Worm (Caenorhabditis elegans): ENCODE measurements around the gene nep-13.
"Not testable (repeated sequence)": the region's sequence is repeated elsewhere in the genome, so short reads cannot be mapped to it uniquely, and the experiment has no call there.

nep-13 gene

ce11 chrII:3278634-3279033 lies 3.8 kb upstream of the nep-13 start, which contains the start of gene wht-4 (continued):
- TF ChIP-seq ama-1 (optimal IDR thresholded peaks at IDR 0.05) (no peak), ama-1 (GFP tag; optimal IDR thresholded peaks at IDR 0.05) (no peak)

ce11 chrII:3284558-3284957 lies 2.1 kb downstream of the nep-13 start, which contains the start of gene scl-15:
scl-15 (minus strand) TSS chrII:3284658.
- TF ChIP-seq Y79H2A.3 (GFP tag; conservative IDR thresholded peaks at IDR 0.05): no peak
- no peak for TF ChIP-seq snpc-4 (GFP tag; optimal IDR thresholded peaks at IDR 0.05)
- no peak for TF ChIP-seq snpc-4 (tag; optimal IDR thresholded peaks at IDR 0.05)
- no peak for TF ChIP-seq ama-1 (optimal IDR thresholded peaks at IDR 0.05)
- no peak for TF ChIP-seq ama-1 (GFP tag; optimal IDR thresholded peaks at IDR 0.05)
- TF ChIP-seq ztf-6 (GFP tag; IDR thresholded peaks at IDR 0.05): no peak
- TF ChIP-seq dpff-1 (tag; optimal IDR thresholded peaks at IDR 0.05): no peak
- no peak for TF ChIP-seq nfyb-1 (GFP tag; IDR thresholded peaks at IDR 0.05)
- TF ChIP-seq sptf-2 (GFP tag; optimal IDR thresholded peaks at IDR 0.05): no peak
- no peak for TF ChIP-seq K12H6.12 (tag; optimal IDR thresholded peaks at IDR 0.05)
- TF ChIP-seq C17E4.6 (GFP tag; IDR thresholded peaks at IDR 0.05): no peak

- TF ChIP-seq nhr-27 (tag; optimal IDR thresholded peaks at IDR 0.05) (no peak), hlh-12 (tag; optimal IDR thresholded peaks at IDR 0.05) (no peak), F37B4.10 (GFP tag; IDR thresholded peaks at IDR 0.05) (no peak), attf-3 (GFP tag; conservative IDR thresholded peaks at IDR 0.05) (no peak), bed-1 (GFP tag; IDR thresholded peaks at IDR 0.05) (no peak), repo-1 (tag; optimal IDR thresholded peaks at IDR 0.05) (no peak), Y56A3A.18 (GFP tag; IDR thresholded peaks at IDR 0.05) (no peak)
Observed at ce11 chrII:3287073-3287472, 4.6 kb downstream of the nep-13 start, which contains the start of gene sri-63. sri-63 (plus strand) TSS chrII:3287373.

ce11 chrII:3290544-3290943 lies 8.1 kb downstream of the nep-13 start, which contains the start of gene F39E9.14:
F39E9.14 (minus strand) TSS chrII:3290644.
- TF ChIP-seq D2030.7 (GFP tag; IDR thresholded peaks at IDR 0.05); ceh-100 (GFP tag; IDR thresholded peaks at IDR 0.05); nhr-179 (tag; optimal IDR thresholded peaks at IDR 0.05): not testable (repeated sequence)

ce11 chrII:3295193-3295592 lies 12.7 kb downstream of the nep-13 start, which contains the start of gene btb-17:
btb-17 (plus strand) TSS chrII:3295405.
- TF ChIP-seq nhr-80 (tag; optimal IDR thresholded peaks at IDR 0.05) (peak; percentile 35), F10E7.11 (tag; optimal IDR thresholded peaks at IDR 0.05) (no peak)

- peak; percentile 36 for TF ChIP-seq nhr-80 (tag; optimal IDR thresholded peaks at IDR 0.05)
- no peak for TF ChIP-seq tlf-1 (GFP tag; optimal IDR thresholded peaks at IDR 0.05)
Observed at ce11 chrII:3296644-3297043, 14.2 kb downstream of the nep-13 start, which contains the start of gene btb-16. btb-16 (plus strand) TSS chrII:3296883.

ce11 chrII:3297914-3298313 lies 15.5 kb downstream of the nep-13 start, which contains the start of gene btb-18:
btb-18 (plus strand) TSS chrII:3298214.
- TF ChIP-seq aptf-2 (GFP tag; conservative IDR thresholded peaks at IDR 0.05): no peak
- TF ChIP-seq Y53G8AR.9 (GFP tag; conservative IDR thresholded peaks at IDR 0.05): no peak
- TF ChIP-seq nhr-80 (tag; optimal IDR thresholded peaks at IDR 0.05): no peak
- TF ChIP-seq snpc-1.1 (tag; optimal IDR thresholded peaks at IDR 0.05; ENCODE audit: insufficient read depth): no peak
- TF ChIP-seq lir-1 (GFP tag; conservative IDR thresholded peaks at IDR 0.05): no peak
- TF ChIP-seq Y53F4B.3 (GFP tag; IDR thresholded peaks at IDR 0.05): no peak
- no peak for TF ChIP-seq C17E4.6 (GFP tag; IDR thresholded peaks at IDR 0.05)
- no peak for TF ChIP-seq F10E7.11 (tag; optimal IDR thresholded peaks at IDR 0.05)
- TF ChIP-seq ztf-3 (GFP tag; optimal IDR thresholded peaks at IDR 0.05): no peak
- TF ChIP-seq egrh-3 (GFP tag; IDR thresholded peaks at IDR 0.05): no peak
- TF ChIP-seq F52B5.7 (tag; optimal IDR thresholded peaks at IDR 0.05): no peak
- TF ChIP-seq B0019.2 (GFP tag; conservative IDR thresholded peaks at IDR 0.05): no peak
- TF ChIP-seq atf-7 (tag; optimal IDR thresholded peaks at IDR 0.05): no peak
- TF ChIP-seq gei-17 (GFP tag; optimal IDR thresholded peaks at IDR 0.05): no peak
- TF ChIP-seq snpc-1.3 (tag; optimal IDR thresholded peaks at IDR 0.05; ENCODE audit: insufficient read depth): no peak
- TF ChIP-seq mxl-1 (tag; optimal IDR thresholded peaks at IDR 0.05): no peak
- TF ChIP-seq ztf-22 (GFP tag; optimal IDR thresholded peaks at IDR 0.05): no peak
- TF ChIP-seq lin-40 (tag; optimal IDR thresholded peaks at IDR 0.05): no peak
